Fruit fly (Drosophila melanogaster): ENCODE measurements around the gene rod.

The rod gene

dm6 chr3R:31588374-31588773 lies 7.6 kb downstream of the rod start, which contains the start of gene CG1635 (continued):
- TF ChIP-seq dm (GFP tag; optimal IDR thresholded peaks at IDR 0.05), result peak; percentile 97
- TF ChIP-seq CG12659 (GFP tag; optimal IDR thresholded peaks at IDR 0.05), result peak; percentile 100
- peak; percentile 51 for TF ChIP-seq CG16813 (GFP tag; IDR thresholded peaks at IDR 0.05; ENCODE audit: partially characterized antibody)
- TF ChIP-seq Six4 (GFP tag; optimal IDR thresholded peaks at IDR 0.05), result peak; percentile 98
- TF ChIP-seq CG18011 (GFP tag; optimal IDR thresholded peaks at IDR 0.05), result peak; percentile 93
- peak; percentile 96 for TF ChIP-seq cato (GFP tag; optimal IDR thresholded peaks at IDR 0.05; ENCODE audit: borderline replicate concordance)
- peak; percentile 98 for TF ChIP-seq CG16779 (GFP tag; IDR thresholded peaks at IDR 0.05)
- TF ChIP-seq en (GFP tag; optimal IDR thresholded peaks at IDR 0.05), result peak; percentile 96
- TF ChIP-seq Optix (GFP tag; IDR thresholded peaks at IDR 0.05), result peak; percentile 96
- peak; percentile 93 for TF ChIP-seq ssp (GFP tag; IDR thresholded peaks at IDR 0.05)
- peak; percentile 99 for TF ChIP-seq Atf3 (GFP tag; optimal IDR thresholded peaks at IDR 0.05)
- peak; percentile 97 for TF ChIP-seq mam (GFP tag; optimal IDR thresholded peaks at IDR 0.05)
- TF ChIP-seq CG11398 (GFP tag; optimal IDR thresholded peaks at IDR 0.05), result peak; percentile 98
- TF ChIP-seq schlank (tag; optimal IDR thresholded peaks at IDR 0.05), result peak; percentile 99
- peak; percentile 98 for TF ChIP-seq eyg (GFP tag; optimal IDR thresholded peaks at IDR 0.05)
- TF ChIP-seq vnd (GFP tag; IDR thresholded peaks at IDR 0.05; ENCODE audit: partially characterized antibody), result peak; percentile 70
- TF ChIP-seq CG15479 (GFP tag; optimal IDR thresholded peaks at IDR 0.05), result peak; percentile 85
- TF ChIP-seq CG4360 (GFP tag; IDR thresholded peaks at IDR 0.05), result peak; percentile 92
- TF ChIP-seq CG1602 (GFP tag; optimal IDR thresholded peaks at IDR 0.05), result peak; percentile 97
- peak; percentile 96 for TF ChIP-seq emc (GFP tag; optimal IDR thresholded peaks at IDR 0.05)
- peak; percentile 97 for TF ChIP-seq NC2β (GFP tag; optimal IDR thresholded peaks at IDR 0.05)
- TF ChIP-seq HHEX (GFP tag; optimal IDR thresholded peaks at IDR 0.05), result peak; percentile 99
- TF ChIP-seq Hmx (GFP tag; optimal IDR thresholded peaks at IDR 0.05), result peak; percentile 88
- TF ChIP-seq tio (GFP tag; optimal IDR thresholded peaks at IDR 0.05), result peak; percentile 96
- peak; percentile 97 for TF ChIP-seq CG6254 (GFP tag; optimal IDR thresholded peaks at IDR 0.05)
- peak; percentile 97 for TF ChIP-seq CG30431 (GFP tag; optimal IDR thresholded peaks at IDR 0.05)
- TF ChIP-seq Atf-2 (GFP tag; optimal IDR thresholded peaks at IDR 0.05), result peak; percentile 97
- TF ChIP-seq Ravus (GFP tag; IDR thresholded peaks at IDR 0.05), result peak; percentile 98
- peak; percentile 98 for TF ChIP-seq CG17612 (GFP tag; IDR thresholded peaks at IDR 0.05)
- peak; percentile 98 for TF ChIP-seq CG7786 (GFP tag; optimal IDR thresholded peaks at IDR 0.05)
- peak; percentile 98 for TF ChIP-seq GATAe (GFP tag; conservative IDR thresholded peaks at IDR 0.05)
- peak; percentile 100 for TF ChIP-seq Spps (tag; optimal IDR thresholded peaks at IDR 0.05)
- peak; percentile 99 for TF ChIP-seq CG4707 (GFP tag; optimal IDR thresholded peaks at IDR 0.05)
- peak; percentile 99 for TF ChIP-seq CrebB (tag; optimal IDR thresholded peaks at IDR 0.05)
- TF ChIP-seq peb (GFP tag; IDR thresholded peaks at IDR 0.05), result peak; percentile 98
- no peak for TF ChIP-seq nau (GFP tag; optimal IDR thresholded peaks at IDR 0.05)
- peak; percentile 99 for TF ChIP-seq CG11247 (GFP tag; IDR thresholded peaks at IDR 0.05)
- TF ChIP-seq Neu2 (GFP tag; optimal IDR thresholded peaks at IDR 0.05; ENCODE audit: borderline replicate concordance), result peak; percentile 83
- TF ChIP-seq CG6813 (GFP tag; optimal IDR thresholded peaks at IDR 0.05), result peak; percentile 99
- peak; percentile 99 for TF ChIP-seq danr (GFP tag; IDR thresholded peaks at IDR 0.05)
- peak; percentile 98 to 100 for TF ChIP-seq Hr51 (GFP tag; optimal IDR thresholded peaks at IDR 0.05)
- peak; percentile 98 for TF ChIP-seq CG10654 (GFP tag; optimal IDR thresholded peaks at IDR 0.05)
- TF ChIP-seq E2f2 (GFP tag; IDR thresholded peaks at IDR 0.05), result peak; percentile 92
- peak; percentile 74 to 87 for TF ChIP-seq insv (GFP tag; optimal IDR thresholded peaks at IDR 0.05)
- peak; percentile 100 for TF ChIP-seq CG13296 (GFP tag; optimal IDR thresholded peaks at IDR 0.05)
- no peak for TF ChIP-seq fru (optimal IDR thresholded peaks at IDR 0.05)
- TF ChIP-seq CG1529 (GFP tag; optimal IDR thresholded peaks at IDR 0.05), result peak; percentile 99
- TF ChIP-seq CG7271 (tag; optimal IDR thresholded peaks at IDR 0.05), result peak; percentile 100
- TF ChIP-seq Opbp (GFP tag; IDR thresholded peaks at IDR 0.05; ENCODE audit: partially characterized antibody), result peak; percentile 50; the same call in 2 of the 3 replicates
- TF ChIP-seq CG4854 (GFP tag; optimal IDR thresholded peaks at IDR 0.05), result peak; percentile 97
- TF ChIP-seq sens-2 (GFP tag; IDR thresholded peaks at IDR 0.05), result peak; percentile 99

Measured in whole organism, embryonic.